Fruit fly (Drosophila melanogaster) whole organism, embryonic: ENCODE measurements around the gene CG4957.

Experiments
- Bteb2 ChIP-seq: fragments of 200-800 bp; sonication (Bioruptor generic); optimal IDR thresholded peaks from 2 replicates; lab custom pipeline; 2016; ENCODE audit warnings: missing biosample characterization, missing genetic modification characterization
- CG10267 ChIP-seq: fragments of 200-800 bp; sonication (Bioruptor generic); optimal IDR thresholded peaks from 2 replicates; lab custom pipeline; 2018; ENCODE audit warnings: missing biosample characterization, mild to moderate bottlenecking, missing genetic modification characterization, moderate library complexity
- CG11398 ChIP-seq: fragments of 200-800 bp; sonication (Bioruptor generic); optimal IDR thresholded peaks from 2 replicates; lab custom pipeline; 2016; ENCODE audit warnings: missing biosample characterization, missing genetic modification characterization
- CG13287 ChIP-seq: fragments of 200-800 bp; sonication (Bioruptor generic); IDR thresholded peaks from 2 replicates; pipeline ENCODE4 v1.3.6; 2022; ENCODE audit warnings: missing biosample characterization, missing genetic modification characterization; ENCODE audit not compliant: partially characterized antibody
- CG13624 ChIP-seq: fragments of 200-800 bp; sonication (Bioruptor generic); optimal IDR thresholded peaks from 2 replicates; lab custom pipeline; 2016; ENCODE audit warnings: missing biosample characterization, missing genetic modification characterization
- CG13894 ChIP-seq: fragments of 200-800 bp; sonication (Bioruptor generic); optimal IDR thresholded peaks from 3 replicates; lab custom pipeline; 2018; ENCODE audit warnings: missing biosample characterization, mild to moderate bottlenecking, missing genetic modification characterization, moderate library complexity
- CG14710 ChIP-seq: fragments of 200-800 bp; sonication (Bioruptor generic); optimal IDR thresholded peaks from 3 replicates; lab custom pipeline; 2019; ENCODE audit warnings: missing biosample characterization, mild to moderate bottlenecking, missing genetic modification characterization, moderate library complexity
- CG15514 ChIP-seq: fragments of 200-800 bp; sonication (Bioruptor generic); optimal IDR thresholded peaks from 3 replicates; lab custom pipeline; 2017; ENCODE audit warnings: missing biosample characterization, missing genetic modification characterization, mild to moderate bottlenecking, moderate library complexity, missing genetic modification reagents
- CG15601 ChIP-seq: fragments of 200-800 bp; sonication (Bioruptor generic); optimal IDR thresholded peaks from 3 replicates; lab custom pipeline; 2019; ENCODE audit warnings: missing biosample characterization, mild to moderate bottlenecking, missing genetic modification characterization, moderate library complexity
- CG1603 ChIP-seq: fragments of 200-800 bp; sonication (Bioruptor generic); optimal IDR thresholded peaks from 2 replicates; lab custom pipeline; 2019; ENCODE audit warnings: missing biosample characterization, mild to moderate bottlenecking, missing genetic modification characterization, moderate library complexity
- CG17328 ChIP-seq: fragments of 200-800 bp; sonication (Bioruptor generic); IDR thresholded peaks from 2 replicates; pipeline ENCODE4 v1.3.6; 2022; ENCODE audit warnings: missing biosample characterization, missing genetic modification characterization
- CG17612 ChIP-seq: fragments of 200-800 bp; sonication (Bioruptor generic); IDR thresholded peaks from 2 replicates; pipeline ENCODE4 v1.3.6; 2022; ENCODE audit warnings: missing biosample characterization, missing genetic modification characterization
- CG2116 ChIP-seq: fragments of 200-800 bp; sonication (Bioruptor generic); optimal IDR thresholded peaks from 3 replicates; lab custom pipeline; 2018; ENCODE audit warnings: missing biosample characterization, mild to moderate bottlenecking, missing genetic modification characterization
- CG2875 ChIP-seq: fragments of 200-800 bp; sonication (Bioruptor generic); optimal IDR thresholded peaks from 2 replicates; lab custom pipeline; 2017; ENCODE audit warnings: missing biosample characterization, mild to moderate bottlenecking, missing genetic modification characterization, missing genetic modification reagents
- CG33213 ChIP-seq: fragments of 200-800 bp; sonication (Bioruptor generic); optimal IDR thresholded peaks from 3 replicates; lab custom pipeline; 2016; ENCODE audit warnings: missing biosample characterization, missing genetic modification characterization
- CG4854 ChIP-seq: fragments of 200-800 bp; sonication (Bioruptor generic); optimal IDR thresholded peaks from 2 replicates; lab custom pipeline; 2016; ENCODE audit warnings: missing biosample characterization, missing genetic modification characterization, inconsistent platforms
- CG7556 ChIP-seq: fragments of 200-800 bp; sonication (Bioruptor generic); optimal IDR thresholded peaks from 2 replicates; lab custom pipeline; 2017; ENCODE audit warnings: missing biosample characterization, mild to moderate bottlenecking, missing genetic modification characterization
- CHES-1-like ChIP-seq: fragments of 200-800 bp; sonication (Bioruptor generic); optimal IDR thresholded peaks from 2 replicates; lab custom pipeline; 2016; ENCODE audit warnings: missing biosample characterization, missing genetic modification characterization
- D19A ChIP-seq: fragments of 200-800 bp; optimal IDR thresholded peaks from 3 replicates; lab custom pipeline; 2019; ENCODE audit warnings: missing biosample characterization, mild to moderate bottlenecking, missing genetic modification characterization, moderate library complexity
- Ets65A ChIP-seq: fragments of 200-800 bp; sonication (Bioruptor generic); peaks from one replicate; lab custom pipeline; 2016; ENCODE audit warnings: missing biosample characterization, missing genetic modification characterization
- MESR4 ChIP-seq: fragments of 200-800 bp; sonication (Bioruptor generic); optimal IDR thresholded peaks from 2 replicates; lab custom pipeline; 2018; ENCODE audit warnings: missing biosample characterization, mild to moderate bottlenecking, missing genetic modification characterization, moderate library complexity
- Med ChIP-seq: fragments of 200-800 bp; sonication (Bioruptor generic); peaks from one replicate; lab custom pipeline; 2016; ENCODE audit warnings: missing biosample characterization, missing genetic modification characterization, mild to moderate bottlenecking, inconsistent platforms, moderate library complexity
- Myb ChIP-seq: fragments of 200-800 bp; sonication (Bioruptor generic); optimal IDR thresholded peaks from 2 replicates; lab custom pipeline; 2016; ENCODE audit warnings: missing biosample characterization, missing genetic modification characterization
- NC2α ChIP-seq: fragments of 200-800 bp; sonication (Bioruptor generic); optimal IDR thresholded peaks from 2 replicates; lab custom pipeline; 2016; ENCODE audit warnings: missing biosample characterization, missing genetic modification characterization
- NFAT ChIP-seq: fragments of 200-800 bp; sonication (Bioruptor generic); IDR thresholded peaks from 2 replicates; pipeline ENCODE4 v1.3.6; 2022; ENCODE audit warnings: missing biosample characterization, missing genetic modification characterization
- bbx ChIP-seq: fragments of 200-800 bp; sonication (Bioruptor generic); IDR thresholded peaks from 2 replicates; pipeline ENCODE4 v1.3.6; 2022; ENCODE audit warnings: missing biosample characterization, missing genetic modification characterization; ENCODE audit not compliant: partially characterized antibody
- chn ChIP-seq: fragments of 200-800 bp; sonication (Bioruptor generic); optimal IDR thresholded peaks from 2 replicates; lab custom pipeline; 2016; ENCODE audit warnings: missing biosample characterization, missing genetic modification characterization
- ems ChIP-seq: fragments of 200-800 bp; sonication (Bioruptor generic); optimal IDR thresholded peaks from 3 replicates; lab custom pipeline; 2016; ENCODE audit warnings: missing biosample characterization, missing genetic modification characterization
- eve ChIP-seq, 2 experiments: fragments of >200 bp; optimal IDR thresholded peaks; 2 replicates each; lab custom pipeline; 2017; ENCODE audit warnings: missing biosample characterization in 2 of 2, missing genetic modification characterization in 2 of 2
- ewg ChIP-seq: fragments of 200-800 bp; sonication (Bioruptor generic); optimal IDR thresholded peaks from 3 replicates; lab custom pipeline; 2017; ENCODE audit warnings: mild to moderate bottlenecking, missing biosample characterization, missing genetic modification reagents, missing genetic modification characterization
- gem ChIP-seq: fragments of 200-800 bp; sonication (Bioruptor generic); optimal IDR thresholded peaks from 2 replicates; lab custom pipeline; 2019; ENCODE audit warnings: missing biosample characterization, mild to moderate bottlenecking, missing genetic modification characterization, moderate library complexity
- grau ChIP-seq: fragments of 200-800 bp; optimal IDR thresholded peaks from 3 replicates; lab custom pipeline; 2019; ENCODE audit warnings: missing biosample characterization, mild to moderate bottlenecking, missing genetic modification characterization, moderate library complexity
- grn ChIP-seq: fragments of 200-800 bp; sonication (Bioruptor generic); optimal IDR thresholded peaks from 3 replicates; lab custom pipeline; 2017; ENCODE audit warnings: missing biosample characterization, missing genetic modification characterization
- lilli ChIP-seq: fragments of 200-800 bp; sonication (Bioruptor generic); optimal IDR thresholded peaks from 3 replicates; lab custom pipeline; 2016; ENCODE audit warnings: missing biosample characterization, missing genetic modification characterization
- mld ChIP-seq: fragments of 200-800 bp; sonication (Bioruptor generic); IDR thresholded peaks from 3 replicates; pipeline ENCODE4 v1.3.6; 2022; ENCODE audit warnings: missing biosample characterization, missing genetic modification characterization; ENCODE audit not compliant: partially characterized antibody
- nerfin-1 ChIP-seq: fragments of 200-800 bp; sonication (Bioruptor generic); optimal IDR thresholded peaks from 3 replicates; lab custom pipeline; 2019; ENCODE audit warnings: missing biosample characterization, mild to moderate bottlenecking, missing genetic modification characterization, moderate library complexity
- onecut ChIP-seq: fragments of 200-800 bp; sonication (Bioruptor generic); IDR thresholded peaks from 2 replicates; pipeline ENCODE4 v1.3.6; 2022; ENCODE audit warnings: missing biosample characterization, missing genetic modification characterization
- pho ChIP-seq: fragments of 200-800 bp; sonication (Bioruptor generic); optimal IDR thresholded peaks from 2 replicates; lab custom pipeline; 2016; ENCODE audit warnings: missing biosample characterization, missing genetic modification characterization
- pzg ChIP-seq: fragments of 200-800 bp; sonication (Bioruptor generic); optimal IDR thresholded peaks from 3 replicates; lab custom pipeline; 2018; ENCODE audit warnings: missing biosample characterization, mild to moderate bottlenecking, missing genetic modification characterization, moderate library complexity
- sd ChIP-seq: fragments of 200-800 bp; sonication (Bioruptor generic); optimal IDR thresholded peaks from 3 replicates; lab custom pipeline; 2018; ENCODE audit warnings: missing biosample characterization, mild to moderate bottlenecking, missing genetic modification characterization, moderate library complexity
- sens ChIP-seq: fragments of 200-800 bp; sonication (Bioruptor generic); peaks from one replicate; lab custom pipeline; 2016; ENCODE audit warnings: missing biosample characterization, missing genetic modification characterization
- seq ChIP-seq: fragments of 200-800 bp; sonication (Bioruptor generic); IDR thresholded peaks from 2 replicates; pipeline ENCODE4 v1.3.6; 2022; ENCODE audit warnings: missing biosample characterization, missing genetic modification characterization
- stwl ChIP-seq: fragments of 200-800 bp; sonication (Bioruptor generic); optimal IDR thresholded peaks from 3 replicates; lab custom pipeline; 2018; ENCODE audit warnings: missing biosample characterization, mild to moderate bottlenecking, missing genetic modification characterization, moderate library complexity
- trem ChIP-seq: fragments of 200-800 bp; optimal IDR thresholded peaks from 3 replicates; lab custom pipeline; 2019; ENCODE audit warnings: missing biosample characterization, mild to moderate bottlenecking, missing genetic modification characterization, moderate library complexity
- yki ChIP-seq: fragments of >200 bp; optimal IDR thresholded peaks from 3 replicates; lab custom pipeline; 2018

CG4957 gene

dm6 chr2L:10310614-10311382, 42.1 kb downstream of the CG4957 start, which contains the start of gene Cdk5alpha:
TSS of gene Cdk5alpha (minus strand) at chr2L:10310956.
- peak; percentile 95 for TF ChIP-seq ewg
- TF ChIP-seq CG14710 (tag; lab: Kevin White, UChicago), result peak; percentile 5
- no peak for TF ChIP-seq pho (GFP tag; lab: Kevin White, UChicago)
- peak; percentile 1 for TF ChIP-seq Bteb2 (GFP tag; lab: Kevin White, UChicago)
- TF ChIP-seq CG15601, result peak; percentile 26
- TF ChIP-seq grau (tag; lab: Kevin White, UChicago), result no peak
- no peak for TF ChIP-seq CG4854
- peak; percentile 31 for TF ChIP-seq trem (tag; lab: Kevin White, UChicago)
- TF ChIP-seq mld, result no peak
- peak; percentile 92 for TF ChIP-seq onecut (GFP tag; lab: Robert Waterston, UW)
- TF ChIP-seq CG13894 (tag; lab: Kevin White, UChicago), result no peak
- no peak for TF ChIP-seq CG11398 (GFP tag; lab: Kevin White, UChicago)
- peak; percentile 8 for TF ChIP-seq CG15514 (GFP tag; lab: Kevin White, UChicago)
- no peak for TF ChIP-seq CG7556 (GFP tag; lab: Kevin White, UChicago)
- peak; percentile 17 for TF ChIP-seq ems (GFP tag; lab: Kevin White, UChicago)
- TF ChIP-seq bbx, result peak; percentile 29
- TF ChIP-seq grn (GFP tag; lab: Kevin White, UChicago), result peak; percentile 24
- peak; percentile 8 for TF ChIP-seq MESR4
- TF ChIP-seq nerfin-1 (tag; lab: Kevin White, UChicago), result peak; percentile 22
- no peak for TF ChIP-seq D19A (tag; lab: Kevin White, UChicago)
- TF ChIP-seq CG10267, result peak; percentile 92
- no peak for TF ChIP-seq NFAT
- no peak for TF ChIP-seq NC2α (GFP tag; lab: Kevin White, UChicago)
- TF ChIP-seq CG2116, result peak; percentile 18
- TF ChIP-seq CG17612, result no peak
- TF ChIP-seq Myb (GFP tag; lab: Kevin White, UChicago), result peak; percentile 41
- no peak for TF ChIP-seq CG17328
- TF ChIP-seq pzg (GFP tag; lab: Kevin White, UChicago), result peak; percentile 18
- TF ChIP-seq CG33213 (GFP tag; lab: Kevin White, UChicago), result peak; percentile 0
- TF ChIP-seq gem (tag; lab: Kevin White, UChicago), result no peak
- no peak for TF ChIP-seq yki (lab: Kevin White, UChicago)
- peak; percentile 22; the same call in 1 of the 2 replicates for TF ChIP-seq CG13287 (GFP tag; lab: Robert Waterston, UW)
- peak; percentile 32 for TF ChIP-seq CG1603 (tag; lab: Kevin White, UChicago)
- TF ChIP-seq Ets65A, result peak; percentile 79
- TF ChIP-seq sens, result peak; percentile 85
- TF ChIP-seq CG13624 (GFP tag; lab: Kevin White, UChicago), result peak; percentile 3
- TF ChIP-seq eve (GFP tag; optimal IDR thresholded peaks at IDR 0.05; lab: Kevin White, UChicago), result no peak
- peak; percentile 85 for TF ChIP-seq seq (GFP tag; lab: Robert Waterston, UW)
- no peak for TF ChIP-seq sd (tag; lab: Kevin White, UChicago)
- TF ChIP-seq lilli (GFP tag; lab: Kevin White, UChicago), result peak; percentile 24
- no peak for TF ChIP-seq CG2875 (GFP tag; lab: Kevin White, UChicago)
- TF ChIP-seq Med (GFP tag; lab: Kevin White, UChicago), result peak; percentile 79
- TF ChIP-seq CHES-1-like (GFP tag; lab: Kevin White, UChicago), result peak; percentile 21
- TF ChIP-seq stwl (tag; lab: Kevin White, UChicago), result peak; percentile 98
- TF ChIP-seq chn, result no peak
- TF ChIP-seq, all 482 proteins: peak for 27
